Worm (Caenorhabditis elegans) whole organism, midembryonic: Measurements from ENCODE around the gene Y42H9AR.4.

Experiments
- T22C8.4 ChIP-seq: fragments of 200-800 bp; sonication (Bioruptor generic); IDR thresholded peaks from 2 replicates; pipeline ENCODE4 v1.3.6; 2022; ENCODE audit warnings: missing genetic modification characterization, missing compliant biosample characterization
- cog-1 ChIP-seq: sonication (generic microtip); optimal IDR thresholded peaks from 2 replicates; lab custom pipeline; 2016; ENCODE audit warnings: missing genetic modification characterization, missing compliant biosample characterization
- flt-1 ChIP-seq: fragments of 200-800 bp; sonication (Bioruptor generic); IDR thresholded peaks from 2 replicates; pipeline ENCODE4 v1.3.6; 2022; ENCODE audit warnings: missing genetic modification characterization, missing compliant biosample characterization
- klf-2 ChIP-seq: fragments of 200-800 bp; sonication (Bioruptor generic); conservative IDR thresholded peaks from 2 replicates; pipeline ENCODE4 v1.3.6; 2022; ENCODE audit warnings: missing genetic modification reagents, missing genetic modification characterization, missing compliant biosample characterization
- med-1 ChIP-seq: sonication (generic microtip); optimal IDR thresholded peaks from 2 replicates; lab custom pipeline; 2017; ENCODE audit warnings: missing genetic modification characterization, mild to moderate bottlenecking, missing compliant biosample characterization, antibody characterized with exemption, missing genetic modification reagents; ENCODE audit not compliant: insufficient read depth
- ref-1 ChIP-seq: fragments of 200-800 bp; sonication (Bioruptor generic); conservative IDR thresholded peaks from 2 replicates; pipeline ENCODE4 v1.3.6; 2022; ENCODE audit warnings: missing genetic modification reagents, missing genetic modification characterization, missing compliant biosample characterization
- tab-1 ChIP-seq: fragments of 200-800 bp; sonication (Bioruptor generic); IDR thresholded peaks from 2 replicates; pipeline ENCODE4 v1.3.6; 2022; ENCODE audit warnings: missing genetic modification characterization, missing compliant biosample characterization
- ztf-23 ChIP-seq: fragments of 200-800 bp; sonication (Bioruptor generic); IDR thresholded peaks from 2 replicates; pipeline ENCODE4 v1.3.6; 2022; ENCODE audit warnings: missing genetic modification reagents, missing genetic modification characterization, missing compliant biosample characterization
- ztf-29 ChIP-seq: fragments of 200-800 bp; sonication (Bioruptor generic); IDR thresholded peaks from 2 replicates; pipeline ENCODE4 v1.3.6; 2022; ENCODE audit warnings: missing genetic modification reagents, missing genetic modification characterization, missing compliant biosample characterization

- TF ChIP-seq ztf-29 (GFP tag; lab: Robert Waterston, UW) (no peak), tab-1 (GFP tag; lab: Robert Waterston, UW) (no peak), flt-1 (GFP tag; lab: Robert Waterston, UW) (no peak), klf-2 (no peak), ref-1 (no peak), cog-1 (tag; lab: Kevin White, UChicago) (no peak), T22C8.4 (GFP tag; lab: Robert Waterston, UW) (no peak), ztf-23 (GFP tag; lab: Robert Waterston, UW) (no peak), med-1 (no peak)
These were observed 41.1 kb downstream of the Y42H9AR.4 start for ce11 chrIV:8070934-8071333.
